Worm (Caenorhabditis elegans): Measurements from ENCODE around the gene F49F1.10.
A peak's percentile ranks its signal among the peaks of the same experiment; 100 is the strongest.
"Not testable (repeated sequence)": the region's sequence is repeated elsewhere in the genome, so short reads cannot be mapped to it uniquely, and the experiment has no call there.

F49F1.10 gene

DNA sequence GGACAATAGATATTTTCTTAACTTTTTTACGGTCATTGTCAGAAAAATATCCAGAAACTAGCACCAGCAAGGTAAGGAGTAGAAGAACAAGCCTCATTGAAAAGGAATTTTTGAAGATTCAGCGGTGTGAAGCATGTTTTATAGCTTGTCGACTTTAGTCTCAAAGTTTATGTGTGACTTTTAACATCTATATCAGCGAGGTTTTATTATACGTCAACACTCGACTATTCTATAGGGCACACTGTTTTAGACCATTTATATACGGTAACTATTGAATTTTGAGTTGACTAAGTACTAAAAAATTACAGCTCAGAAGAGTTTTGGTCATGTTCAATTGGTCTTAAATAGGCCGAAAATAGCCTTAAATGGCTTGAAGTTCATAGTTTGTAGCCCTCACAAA lies 2.4 kb upstream of the F49F1.10 start, which contains the start of gene F49F1.11:
F49F1.11 (minus strand) TSS at position 101 of the 400 bp plus-strand sequence.
- TF ChIP-seq unc-62 (GFP tag; optimal IDR thresholded peaks at IDR 0.05) (no peak), irx-1 (tag; optimal IDR thresholded peaks at IDR 0.05) (no peak), zag-1 (tag; optimal IDR thresholded peaks at IDR 0.05) (no peak), dpl-1 (GFP tag; optimal IDR thresholded peaks at IDR 0.05) (no peak)

DNA sequence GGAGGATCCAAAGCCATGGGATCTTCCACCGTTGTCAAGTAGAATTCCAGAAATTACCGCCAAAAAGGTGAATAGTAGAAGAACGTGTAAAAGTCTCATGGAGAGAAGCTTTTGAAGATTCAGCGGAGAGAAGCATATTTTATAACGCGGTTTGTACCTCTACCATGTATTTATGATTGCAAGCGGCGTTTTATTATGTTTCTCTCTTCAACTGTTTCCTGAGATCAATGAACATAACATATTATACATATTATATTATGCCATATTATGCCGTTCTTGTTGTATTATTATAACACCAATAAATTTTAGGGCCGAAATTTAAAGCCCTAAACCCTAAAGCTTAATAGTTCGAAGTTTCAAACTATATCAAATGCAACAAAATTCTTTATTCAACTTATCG lies 1.3 kb upstream of the F49F1.10 start, which contains the start of gene F49F1.18:
F49F1.18 (minus strand) TSS at position 101 of the 400 bp plus-strand sequence.
- no peak for TF ChIP-seq nhr-11 (tag; optimal IDR thresholded peaks at IDR 0.05)
- no peak for TF ChIP-seq unc-98 (GFP tag; IDR thresholded peaks at IDR 0.05)

ce11 chrIV:4137472-4137871 lies 1.4 kb downstream of the F49F1.10 start, which contains the start of gene F49F1.9:
Gene F49F1.9, minus strand, starts transcription at chrIV:4137572.
- TF ChIP-seq nhr-71 (tag; optimal IDR thresholded peaks at IDR 0.05) (no peak), nhr-20 (tag; optimal IDR thresholded peaks at IDR 0.05) (no peak), unc-62 (GFP tag; optimal IDR thresholded peaks at IDR 0.05) (no peak), ets-5 (GFP tag; IDR thresholded peaks at IDR 0.05) (no peak), nhr-12 (tag; optimal IDR thresholded peaks at IDR 0.05) (no peak), nhr-84 (tag; optimal IDR thresholded peaks at IDR 0.05) (no peak), ztf-4 (tag; optimal IDR thresholded peaks at IDR 0.05) (no peak), hpl-2 (GFP tag; optimal IDR thresholded peaks at IDR 0.05) (no peak), elt-2 (tag; optimal IDR thresholded peaks at IDR 0.05) (no peak), swsn-7 (tag; optimal IDR thresholded peaks at IDR 0.05) (no peak), unc-30 (tag; optimal IDR thresholded peaks at IDR 0.05) (no peak)

DNA sequence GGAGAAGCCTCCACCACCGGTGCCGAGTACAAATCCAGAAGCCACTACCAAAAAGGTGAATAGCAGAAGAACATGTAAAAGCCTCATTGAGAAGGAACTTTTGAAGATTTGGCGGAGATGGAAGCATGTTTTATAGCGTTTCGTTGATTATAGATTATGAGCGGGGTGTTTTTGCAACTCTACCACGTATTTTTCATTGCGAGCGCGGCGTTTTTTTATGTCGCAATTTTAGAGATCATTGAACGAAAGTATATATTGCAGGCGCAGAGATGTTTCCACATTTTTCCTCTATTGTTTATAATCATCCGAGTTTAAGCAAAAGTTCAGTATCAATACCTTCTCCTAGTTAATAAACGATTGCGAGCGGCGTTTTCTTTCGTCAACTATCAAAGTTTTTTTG lies 3.2 kb downstream of the F49F1.10 start, which contains the start of gene F49F1.17:
F49F1.17 (minus strand) TSS at position 101 of the 400 bp plus-strand sequence.
- TF ChIP-seq lin-15B (tag; optimal IDR thresholded peaks at IDR 0.05) (no peak), zag-1 (tag; optimal IDR thresholded peaks at IDR 0.05) (no peak), tlp-1 (tag; optimal IDR thresholded peaks at IDR 0.05) (no peak), alr-1 (tag; optimal IDR thresholded peaks at IDR 0.05; ENCODE audit: borderline replicate concordance) (no peak), ceh-90 (tag; optimal IDR thresholded peaks at IDR 0.05) (no peak), nhr-47 (tag; optimal IDR thresholded peaks at IDR 0.05) (no peak), nhr-76 (tag; optimal IDR thresholded peaks at IDR 0.05) (no peak), ztf-11 (tag; optimal IDR thresholded peaks at IDR 0.05) (no peak), sox-4 (tag; optimal IDR thresholded peaks at IDR 0.05) (no peak), blmp-1 (tag; optimal IDR thresholded peaks at IDR 0.05) (no peak), nhr-19 (GFP tag; conservative IDR thresholded peaks at IDR 0.05) (no peak)

- not testable (repeated sequence) for TF ChIP-seq dsc-1 (tag; optimal IDR thresholded peaks at IDR 0.05); ets-5 (GFP tag; IDR thresholded peaks at IDR 0.05); nhr-19 (GFP tag; conservative IDR thresholded peaks at IDR 0.05)
Observed at ce11 chrIV:4125657-4126056, 13.3 kb downstream of the F49F1.10 start, which contains the start of gene F49F1.7. Gene F49F1.7, minus strand, starts transcription at chrIV:4125757.

DNA sequence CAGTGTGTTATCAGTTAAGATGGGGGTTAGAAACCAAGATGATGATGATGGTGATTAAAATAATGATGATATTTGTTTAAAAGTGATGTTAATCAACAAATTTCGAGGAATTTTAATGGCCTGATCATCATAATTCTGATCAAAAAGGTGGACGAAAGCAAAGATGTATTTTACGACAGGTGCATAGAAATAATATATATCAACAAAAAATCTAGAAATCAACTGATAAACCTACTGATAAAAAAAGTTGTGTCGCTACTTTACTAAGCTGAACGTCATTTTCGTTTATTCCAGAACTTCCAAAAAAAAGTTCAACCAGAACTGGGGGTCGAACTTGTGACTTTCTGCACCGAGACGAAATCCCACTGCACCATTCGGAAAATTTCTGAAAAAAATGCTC lies 15.8 kb downstream of the F49F1.10 start, which contains the start of gene mul-1:
mul-1 (minus strand) TSS at position 84 of the 400 bp plus-strand sequence.
- no peak for TF ChIP-seq efl-1 (optimal IDR thresholded peaks at IDR 0.05)
- peak in 1 of 2 experiments; percentile 37 for TF ChIP-seq efl-1 (GFP tag; optimal IDR thresholded peaks at IDR 0.05 in 1 of 2)
- TF ChIP-seq hlh-4 (tag; optimal IDR thresholded peaks at IDR 0.05): no peak
- TF ChIP-seq elt-2 (tag; optimal IDR thresholded peaks at IDR 0.05): peak; percentile 59

- no peak for TF ChIP-seq efl-3 (GFP tag; optimal IDR thresholded peaks at IDR 0.05)
- no peak for TF ChIP-seq nhr-76 (tag; optimal IDR thresholded peaks at IDR 0.05)
- TF ChIP-seq lin-14 (GFP tag; optimal IDR thresholded peaks at IDR 0.05): no peak
- no peak for TF ChIP-seq lin-35 (GFP tag; optimal IDR thresholded peaks at IDR 0.05)
- TF ChIP-seq elt-2 (tag; optimal IDR thresholded peaks at IDR 0.05): peak; percentile 79
- TF ChIP-seq unc-130 (tag; optimal IDR thresholded peaks at IDR 0.05): no peak
Observed at ce11 chrIV:4121055-4121454, 17.9 kb downstream of the F49F1.10 start.
